Worm (Caenorhabditis elegans): Measurements from ENCODE around the gene C47E8.4.

DNA sequence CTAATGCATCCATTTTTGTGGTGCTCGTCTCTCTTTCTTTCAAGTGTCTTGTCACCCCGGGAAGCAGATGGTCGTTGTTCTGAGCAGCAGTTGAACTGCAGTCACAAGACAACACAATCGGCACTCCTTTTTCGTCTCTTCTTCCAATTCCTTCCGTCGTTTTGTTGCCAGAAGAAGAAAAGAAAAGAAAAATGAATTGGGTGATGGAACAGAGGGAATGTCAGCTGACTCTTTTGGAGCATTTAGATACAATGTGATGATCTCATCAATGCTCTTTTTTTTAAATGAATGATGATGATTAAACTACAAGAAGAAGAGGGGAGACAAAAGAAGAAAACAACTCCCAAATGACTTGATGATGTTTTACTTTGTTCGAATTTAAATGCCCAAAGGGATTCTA is 35.4 kb downstream of the C47E8.4 start:
- TF ChIP-seq nhr-21 (tag; optimal IDR thresholded peaks at IDR 0.05) = no peak
- TF ChIP-seq unc-39 (tag; optimal IDR thresholded peaks at IDR 0.05) = no peak
- TF ChIP-seq elt-1 (tag; optimal IDR thresholded peaks at IDR 0.05) = no peak
- TF ChIP-seq alr-1 (tag; optimal IDR thresholded peaks at IDR 0.05) = no peak
- no peak for TF ChIP-seq ZK546.5 (tag; optimal IDR thresholded peaks at IDR 0.05)
- no peak for TF ChIP-seq nhr-10 (tag; optimal IDR thresholded peaks at IDR 0.05)
- no peak for TF ChIP-seq nhr-11 (tag; optimal IDR thresholded peaks at IDR 0.05)
- TF ChIP-seq unc-62 (GFP tag; optimal IDR thresholded peaks at IDR 0.05) = no peak
- no peak for TF ChIP-seq blmp-1 (tag; optimal IDR thresholded peaks at IDR 0.05; ENCODE audit: insufficient read depth)

Measured in whole organism, L2 larva.